Fruit fly (Drosophila melanogaster) whole organism, adult: ENCODE results near the gene Hsp23.

Source experiments
- CG11617 ChIP-seq: fragments of 200-800 bp; sonication (Bioruptor generic); optimal IDR thresholded peaks from 2 replicates; lab custom pipeline; 2017; ENCODE audit warnings: mild to moderate bottlenecking, missing biosample characterization, missing genetic modification reagents, missing genetic modification characterization
- CG12768 ChIP-seq: fragments of 200-800 bp; sonication (Bioruptor generic); optimal IDR thresholded peaks from 2 replicates; lab custom pipeline; 2017; ENCODE audit warnings: missing biosample characterization, missing genetic modification characterization, mild to moderate bottlenecking, moderate library complexity, missing genetic modification reagents
- CG14711 ChIP-seq: fragments of 200-800 bp; sonication (Bioruptor generic); optimal IDR thresholded peaks from 2 replicates; lab custom pipeline; 2018; ENCODE audit warnings: missing biosample characterization, mild to moderate bottlenecking, missing genetic modification characterization, moderate library complexity
- CG1620 ChIP-seq: fragments of 200-800 bp; sonication (Bioruptor generic); optimal IDR thresholded peaks from 2 replicates; lab custom pipeline; 2016; ENCODE audit warnings: missing biosample characterization, missing genetic modification characterization
- CG33017 ChIP-seq: fragments of 200-800 bp; sonication (Bioruptor generic); optimal IDR thresholded peaks from 2 replicates; lab custom pipeline; 2018; ENCODE audit warnings: missing biosample characterization, mild to moderate bottlenecking, missing genetic modification characterization, moderate library complexity
- CG5204 ChIP-seq: fragments of 200-800 bp; sonication (Bioruptor generic); optimal IDR thresholded peaks from 2 replicates; lab custom pipeline; 2016; ENCODE audit warnings: missing biosample characterization, missing genetic modification characterization
- CG7045 ChIP-seq: fragments of 200-800 bp; sonication (Bioruptor generic); optimal IDR thresholded peaks from 2 replicates; lab custom pipeline; 2017; ENCODE audit warnings: missing biosample characterization, mild to moderate bottlenecking, missing genetic modification characterization
- CG7101 ChIP-seq: fragments of 200-800 bp; sonication (Bioruptor generic); optimal IDR thresholded peaks from 2 replicates; lab custom pipeline; 2018; ENCODE audit warnings: missing biosample characterization, mild to moderate bottlenecking, missing genetic modification characterization, moderate library complexity
- Clk ChIP-seq: fragments of 200-800 bp; sonication (Bioruptor generic); optimal IDR thresholded peaks from 2 replicates; lab custom pipeline; 2017; ENCODE audit warnings: missing biosample characterization, missing genetic modification characterization
- Crg-1 ChIP-seq: fragments of 200-800 bp; sonication (Bioruptor generic); optimal IDR thresholded peaks from 2 replicates; lab custom pipeline; 2016; ENCODE audit warnings: missing biosample characterization, missing genetic modification characterization
- Hr96 ChIP-seq: fragments of 200-800 bp; sonication (Bioruptor generic); optimal IDR thresholded peaks from 2 replicates; lab custom pipeline; 2016; ENCODE audit warnings: missing biosample characterization, missing genetic modification characterization
- Mnt ChIP-seq: fragments of 200-800 bp; sonication (Bioruptor generic); optimal IDR thresholded peaks from 2 replicates; lab custom pipeline; 2016; ENCODE audit warnings: missing biosample characterization, mild to moderate bottlenecking, missing genetic modification characterization
- bab1 ChIP-seq: fragments of 200-800 bp; sonication (Bioruptor generic); optimal IDR thresholded peaks from 3 replicates; lab custom pipeline; 2019; ENCODE audit warnings: missing biosample characterization, mild to moderate bottlenecking, missing genetic modification characterization, moderate library complexity
- cic ChIP-seq: fragments of 200-800 bp; sonication (Bioruptor generic); optimal IDR thresholded peaks from 2 replicates; lab custom pipeline; 2017; ENCODE audit warnings: missing biosample characterization, mild to moderate bottlenecking, missing genetic modification characterization, moderate library complexity
- cnc ChIP-seq, 2 experiments: fragments of >200 bp; optimal IDR thresholded peaks; 2 replicates each; lab custom pipeline; 2017
- kay ChIP-seq: fragments of 200-800 bp; sonication (Bioruptor generic); peaks from one replicate; lab custom pipeline; 2016; ENCODE audit warnings: missing biosample characterization, missing genetic modification characterization, borderline replicate concordance
- ovo ChIP-seq: fragments of 200-800 bp; sonication (Bioruptor generic); optimal IDR thresholded peaks from 2 replicates; lab custom pipeline; 2016; ENCODE audit warnings: missing biosample characterization, missing genetic modification characterization
- pad ChIP-seq: fragments of 200-800 bp; sonication (Bioruptor generic); optimal IDR thresholded peaks from 3 replicates; lab custom pipeline; 2017; ENCODE audit warnings: missing biosample characterization, missing genetic modification characterization, mild to moderate bottlenecking, moderate library complexity, missing genetic modification reagents
- tj ChIP-seq: fragments of 200-800 bp; sonication (Bioruptor generic); optimal IDR thresholded peaks from 3 replicates; lab custom pipeline; 2017; ENCODE audit warnings: missing biosample characterization, mild to moderate bottlenecking, missing genetic modification characterization, moderate library complexity
- toe ChIP-seq: fragments of 200-800 bp; sonication (Bioruptor generic); optimal IDR thresholded peaks from 2 replicates; lab custom pipeline; 2016; ENCODE audit warnings: missing biosample characterization, missing genetic modification characterization

Hsp23 gene

DNA sequence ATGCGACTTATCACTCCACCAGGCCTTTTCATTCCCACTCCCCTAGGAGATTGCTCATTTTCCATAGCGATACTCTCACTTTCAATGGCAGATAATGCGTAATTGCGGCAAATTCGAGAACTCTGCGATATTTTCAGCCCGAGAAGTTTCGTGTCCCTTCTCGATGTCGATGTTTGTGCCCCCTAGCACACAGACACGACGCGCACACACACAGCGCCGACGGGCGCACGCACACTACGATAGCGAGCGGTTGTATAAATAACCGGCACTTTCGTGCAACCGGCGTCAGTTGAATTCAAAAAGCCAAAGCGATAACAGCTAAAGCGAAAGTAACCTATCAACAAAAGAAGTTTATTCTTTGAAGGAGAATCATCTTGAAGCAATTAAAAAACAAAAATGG lies at the start of gene Hsp23:
TSS of gene Hsp23 (plus strand) at position 281 of the 400 bp plus-strand sequence.
- TF ChIP-seq Hr96 (GFP tag; lab: Kevin White, UChicago) (no peak), CG1620 (GFP tag; lab: Kevin White, UChicago) (no peak), CG14711 (tag; lab: Kevin White, UChicago) (no peak), Mnt (GFP tag; lab: Kevin White, UChicago) (no peak), bab1 (GFP tag; lab: Kevin White, UChicago) (no peak), tj (GFP tag; lab: Kevin White, UChicago) (no peak), toe (GFP tag; lab: Kevin White, UChicago) (no peak), CG7045 (GFP tag; lab: Kevin White, UChicago) (no peak), cnc (optimal IDR thresholded peaks at IDR 0.05; lab: Kevin White, UChicago) (no peak), Clk (GFP tag; lab: Kevin White, UChicago) (no peak), pad (GFP tag; lab: Kevin White, UChicago) (no peak), cic (GFP tag; lab: Kevin White, UChicago) (no peak), CG7101 (tag; lab: Kevin White, UChicago) (no peak), Crg-1 (no peak), CG11617 (no peak), CG5204 (GFP tag; lab: Kevin White, UChicago) (no peak), kay (no peak)

DNA sequence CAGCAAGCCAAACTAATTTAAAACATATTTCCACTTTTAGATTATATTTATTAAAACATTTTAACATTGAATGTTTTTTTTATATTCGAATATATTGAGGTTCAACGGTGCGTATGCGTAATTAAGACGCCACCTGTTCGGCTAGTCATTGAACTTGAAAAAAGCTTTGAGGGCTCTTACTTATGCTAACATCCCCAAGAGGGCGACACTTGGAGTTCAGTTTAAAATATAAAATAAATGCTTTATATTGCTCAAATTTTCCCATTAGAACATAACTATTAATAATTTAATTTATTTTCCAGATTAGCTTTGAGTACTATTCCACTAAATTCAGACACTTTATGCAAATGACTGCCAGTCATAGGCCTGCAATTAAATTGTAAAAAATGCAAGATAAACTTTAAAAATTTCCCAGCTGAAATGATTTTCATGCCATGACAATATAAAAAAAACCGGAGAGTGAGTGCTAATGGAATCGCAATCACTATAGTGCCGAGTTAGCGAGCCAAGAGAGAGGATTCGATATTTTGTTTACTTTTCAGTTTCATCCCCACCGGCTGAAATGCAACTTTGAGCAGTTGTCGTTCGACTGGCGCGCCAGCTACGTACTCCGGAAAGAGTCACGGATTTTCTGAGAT lies 47.8 kb upstream of the Hsp23 start, which contains the start of gene PGRP-LA:
TSS of gene PGRP-LA (plus strand) at position 588 of the 638 bp plus-strand sequence.
- TF ChIP-seq Mnt (GFP tag; lab: Kevin White, UChicago) (peak; percentile 3), Crg-1 (no peak), CG7045 (GFP tag; lab: Kevin White, UChicago) (no peak), CG11617 (no peak), tj (GFP tag; lab: Kevin White, UChicago) (no peak), CG12768 (GFP tag; lab: Kevin White, UChicago) (no peak), bab1 (GFP tag; lab: Kevin White, UChicago) (no peak), cnc (optimal IDR thresholded peaks at IDR 0.05; lab: Kevin White, UChicago) (no peak), toe (GFP tag; lab: Kevin White, UChicago) (peak; percentile 34), ovo (GFP tag; lab: Kevin White, UChicago) (no peak), kay (peak; percentile 83), pad (GFP tag; lab: Kevin White, UChicago) (no peak), cic (GFP tag; lab: Kevin White, UChicago) (peak; percentile 47), Hr96 (GFP tag; lab: Kevin White, UChicago) (no peak), CG7101 (tag; lab: Kevin White, UChicago) (peak; percentile 29), CG33017 (tag; lab: Kevin White, UChicago) (no peak), CG1620 (GFP tag; lab: Kevin White, UChicago) (peak; percentile 12), Clk (GFP tag; lab: Kevin White, UChicago) (no peak), CG14711 (tag; lab: Kevin White, UChicago) (no peak), CG5204 (GFP tag; lab: Kevin White, UChicago) (peak; percentile 23)

- TF ChIP-seq Mnt (GFP tag; lab: Kevin White, UChicago): peak; percentile 11
- TF ChIP-seq Hr96 (GFP tag; lab: Kevin White, UChicago): no peak
- TF ChIP-seq CG7101 (tag; lab: Kevin White, UChicago): peak; percentile 1
- TF ChIP-seq tj (GFP tag; lab: Kevin White, UChicago): peak; percentile 7
- TF ChIP-seq Clk (GFP tag; lab: Kevin White, UChicago): peak; percentile 6
- TF ChIP-seq CG7045 (GFP tag; lab: Kevin White, UChicago): peak; percentile 32
- peak; percentile 5 for TF ChIP-seq CG11617
- no peak for TF ChIP-seq CG14711 (tag; lab: Kevin White, UChicago)
- no peak for TF ChIP-seq CG5204 (GFP tag; lab: Kevin White, UChicago)
- peak; percentile 90 for TF ChIP-seq CG12768 (GFP tag; lab: Kevin White, UChicago)
- no peak for TF ChIP-seq bab1 (GFP tag; lab: Kevin White, UChicago)
- peak; percentile 41 for TF ChIP-seq ovo (GFP tag; lab: Kevin White, UChicago)
- no peak for TF ChIP-seq CG1620 (GFP tag; lab: Kevin White, UChicago)
- peak; percentile 38 for TF ChIP-seq CG33017 (tag; lab: Kevin White, UChicago)
- no peak for TF ChIP-seq Crg-1
- TF ChIP-seq toe (GFP tag; lab: Kevin White, UChicago): no peak
- peak; percentile 59 for TF ChIP-seq pad (GFP tag; lab: Kevin White, UChicago)
- TF ChIP-seq cnc (optimal IDR thresholded peaks at IDR 0.05; lab: Kevin White, UChicago): peak in 1 of 2 experiments; percentile 52
- TF ChIP-seq kay: peak; percentile 85
- TF ChIP-seq cic (GFP tag; lab: Kevin White, UChicago): peak; percentile 98
Measured at dm6 chr3L:9335711-9336110, 46.0 kb upstream of the Hsp23 start.

DNA sequence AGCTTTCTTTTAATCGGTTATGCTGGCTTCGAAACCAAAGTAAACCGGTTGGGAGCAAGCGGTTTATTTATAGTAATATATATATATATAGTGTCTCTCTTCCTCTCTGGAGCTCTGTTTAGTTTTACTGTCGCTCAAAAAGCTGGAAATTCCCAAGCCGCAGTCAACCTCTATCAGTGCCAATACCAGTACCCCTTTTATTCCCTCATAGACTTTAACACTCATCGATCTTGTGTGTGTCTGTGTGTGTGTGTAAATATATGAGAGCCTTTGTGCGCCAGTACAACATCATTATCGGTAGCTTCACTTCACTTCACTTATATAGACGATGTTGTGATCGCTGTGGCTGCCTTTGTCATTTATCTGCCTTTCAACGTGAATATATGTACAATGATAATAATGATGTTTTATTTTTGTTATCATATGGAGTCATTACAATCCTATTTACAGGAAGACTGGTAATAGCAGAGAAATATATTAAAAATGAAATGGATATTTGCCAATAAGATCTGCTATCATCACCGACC lies 43.7 kb upstream of the Hsp23 start:
- TF ChIP-seq CG7045 (GFP tag; lab: Kevin White, UChicago) (no peak), CG7101 (tag; lab: Kevin White, UChicago) (no peak), CG14711 (tag; lab: Kevin White, UChicago) (no peak), toe (GFP tag; lab: Kevin White, UChicago) (no peak), cic (GFP tag; lab: Kevin White, UChicago) (peak; percentile 51)

dm6 chr3L:9338510-9338909 lies 43.2 kb upstream of the Hsp23 start, which contains the start of gene PGRP-LC:
Gene PGRP-LC, plus strand, starts transcription at chr3L:9338810.
- TF ChIP-seq CG5204 (GFP tag; lab: Kevin White, UChicago) (no peak), toe (GFP tag; lab: Kevin White, UChicago) (no peak), CG7045 (GFP tag; lab: Kevin White, UChicago) (no peak), ovo (GFP tag; lab: Kevin White, UChicago) (no peak), CG12768 (GFP tag; lab: Kevin White, UChicago) (no peak), Clk (GFP tag; lab: Kevin White, UChicago) (no peak), tj (GFP tag; lab: Kevin White, UChicago) (no peak), bab1 (GFP tag; lab: Kevin White, UChicago) (no peak), CG1620 (GFP tag; lab: Kevin White, UChicago) (no peak), CG11617 (no peak), Mnt (GFP tag; lab: Kevin White, UChicago) (no peak)
